Worm (Caenorhabditis elegans) whole organism, L1 larva: ENCODE measurements around the gene F54F12.2.

Experiments used
- C34B4.2 ChIP-seq: sonication (generic microtip); optimal IDR thresholded peaks from 2 replicates; lab custom pipeline; 2017; ENCODE audit warnings: mild to moderate bottlenecking, missing genetic modification characterization, missing compliant biosample characterization
- F16B12.6 ChIP-seq: fragments of 150-350 bp; optimal IDR thresholded peaks from 2 replicates; lab custom pipeline; 2014; ENCODE audit warnings: missing biosample characterization, missing genetic modification characterization
- aha-1 ChIP-seq: fragments of 150-350 bp; optimal IDR thresholded peaks from 2 replicates; lab custom pipeline; 2014; ENCODE audit warnings: missing biosample characterization, missing genetic modification characterization
- aly-2 ChIP-seq: fragments of 150-350 bp; optimal IDR thresholded peaks from 2 replicates; lab custom pipeline; 2014; ENCODE audit warnings: missing biosample characterization, missing genetic modification characterization
- blmp-1 ChIP-seq: fragments of 150-350 bp; optimal IDR thresholded peaks from 2 replicates; lab custom pipeline; 2014; ENCODE audit warnings: missing biosample characterization, missing genetic modification characterization
- ceh-82 ChIP-seq, 3 experiments: fragments of 150-350 bp in 1 of 3; sonication (generic microtip) in 2 of 3; optimal IDR thresholded peaks; 2 replicates each; lab custom pipeline; 2014 to 2017; ENCODE audit warnings: missing biosample characterization in 3 of 3, missing genetic modification characterization in 3 of 3
- ceh-90 ChIP-seq: sonication (generic microtip); optimal IDR thresholded peaks from 2 replicates; lab custom pipeline; 2016; ENCODE audit warnings: missing genetic modification characterization, missing compliant biosample characterization
- dpl-1 ChIP-seq, 3 experiments: fragments of 150-350 bp in 2 of 3; sonication (generic microtip) in 1 of 3; optimal IDR thresholded peaks; 2 replicates each; lab custom pipeline; 2014 to 2017; ENCODE audit warnings: missing biosample characterization in 3 of 3, missing genetic modification characterization in 3 of 3, missing genetic modification reagents in 3 of 3
- dsc-1 ChIP-seq: sonication (generic microtip); optimal IDR thresholded peaks from 2 replicates; lab custom pipeline; 2016; ENCODE audit warnings: mild to moderate bottlenecking, missing genetic modification characterization, missing compliant biosample characterization
- efl-1 ChIP-seq, 4 experiments: fragments of 150-350 bp; optimal IDR thresholded peaks in 3 of 4; peaks in 1 of 4; 1 replicate in 1 of 4; 2 replicates in 3 of 4; lab custom pipeline; 2014; ENCODE audit warnings: missing biosample characterization in 2 of 4, missing genetic modification characterization in 2 of 4, missing genetic modification reagents in 2 of 4
- egl-27 ChIP-seq, 2 experiments: fragments of 150-350 bp in 1 of 2; sonication (generic microtip); optimal IDR thresholded peaks; 3 replicates each; lab custom pipeline; 2017 to 2018; ENCODE audit warnings: missing biosample characterization in 2 of 2, missing genetic modification characterization in 2 of 2, missing genetic modification reagents in 2 of 2
- elt-2 ChIP-seq: sonication (generic microtip); optimal IDR thresholded peaks from 2 replicates; lab custom pipeline; 2016; ENCODE audit warnings: missing genetic modification characterization, mild to moderate bottlenecking, inconsistent platforms, missing compliant biosample characterization, missing genetic modification reagents
- elt-3 ChIP-seq, 6 experiments: fragments of 150-350 bp in 1 of 6; sonication (generic microtip); optimal IDR thresholded peaks; 2 replicates each; lab custom pipeline; 2017 to 2018; ENCODE audit warnings: missing biosample characterization in 6 of 6, missing genetic modification characterization in 6 of 6, inconsistent platforms in 1 of 6
- fkh-10 ChIP-seq: sonication (generic microtip); optimal IDR thresholded peaks from 2 replicates; lab custom pipeline; 2017; ENCODE audit warnings: missing biosample characterization, missing genetic modification reagents, missing genetic modification characterization
- fkh-4 ChIP-seq: sonication (generic microtip); optimal IDR thresholded peaks from 2 replicates; lab custom pipeline; 2016; ENCODE audit warnings: missing compliant biosample characterization, missing genetic modification characterization, borderline replicate concordance
- fkh-8 ChIP-seq: sonication (generic microtip); optimal IDR thresholded peaks from 2 replicates; lab custom pipeline; 2016; ENCODE audit warnings: mild to moderate bottlenecking, missing genetic modification characterization, missing compliant biosample characterization
- fos-1 ChIP-seq: fragments of 150-350 bp; optimal IDR thresholded peaks from 2 replicates; lab custom pipeline; 2014; ENCODE audit warnings: missing biosample characterization, missing genetic modification characterization
- hpl-2 ChIP-seq: fragments of 150-350 bp; optimal IDR thresholded peaks from 2 replicates; lab custom pipeline; 2014; ENCODE audit warnings: missing biosample characterization, missing genetic modification reagents, missing genetic modification characterization
- jun-1 ChIP-seq: fragments of 150-350 bp; optimal IDR thresholded peaks from 2 replicates; lab custom pipeline; 2014; ENCODE audit warnings: missing biosample characterization, missing genetic modification reagents, missing genetic modification characterization
- lin-13 ChIP-seq: fragments of 150-350 bp; optimal IDR thresholded peaks from 2 replicates; lab custom pipeline; 2014; ENCODE audit warnings: missing biosample characterization, missing genetic modification reagents, missing genetic modification characterization
- lin-14 ChIP-seq: fragments of 200-800 bp; sonication (Bioruptor generic); optimal IDR thresholded peaks from 2 replicates; lab custom pipeline; 2018; ENCODE audit warnings: mild to moderate bottlenecking, missing genetic modification characterization, moderate library complexity, missing compliant biosample characterization
- lir-3 ChIP-seq: sonication (generic microtip); optimal IDR thresholded peaks from 2 replicates; lab custom pipeline; 2016; ENCODE audit warnings: mild to moderate bottlenecking, missing genetic modification characterization, moderate library complexity, missing compliant biosample characterization; ENCODE audit not compliant: poor library complexity
- mdl-1 ChIP-seq, 2 experiments: fragments of 150-350 bp; optimal IDR thresholded peaks; 2 replicates each; lab custom pipeline; 2014 to 2017; ENCODE audit warnings: missing biosample characterization in 2 of 2, missing genetic modification characterization in 2 of 2, inconsistent platforms in 1 of 2
- mef-2 ChIP-seq: fragments of 150-350 bp; optimal IDR thresholded peaks from 2 replicates; lab custom pipeline; 2014; ENCODE audit warnings: missing biosample characterization, missing genetic modification characterization
- mep-1 ChIP-seq: fragments of 150-350 bp; optimal IDR thresholded peaks from 2 replicates; lab custom pipeline; 2014; ENCODE audit warnings: missing biosample characterization, missing genetic modification characterization
- nhr-11 ChIP-seq: fragments of 150-350 bp; optimal IDR thresholded peaks from 2 replicates; lab custom pipeline; 2014; ENCODE audit warnings: missing biosample characterization, missing genetic modification characterization
- nhr-19 ChIP-seq: fragments of 200-800 bp; sonication (Bioruptor generic); conservative IDR thresholded peaks from 2 replicates; pipeline ENCODE4 v1.3.6; 2022; ENCODE audit warnings: missing genetic modification characterization, missing compliant biosample characterization
- nhr-20 ChIP-seq: sonication (generic microtip); optimal IDR thresholded peaks from 2 replicates; lab custom pipeline; 2016; ENCODE audit warnings: mild to moderate bottlenecking, missing genetic modification characterization, missing compliant biosample characterization
- nhr-237 ChIP-seq: fragments of 150-350 bp; optimal IDR thresholded peaks from 2 replicates; lab custom pipeline; 2014; ENCODE audit warnings: missing biosample characterization, missing genetic modification characterization
- nhr-28 ChIP-seq: fragments of 150-350 bp; optimal IDR thresholded peaks from 2 replicates; lab custom pipeline; 2014; ENCODE audit warnings: missing biosample characterization, missing genetic modification characterization
- nhr-47 ChIP-seq: sonication (generic microtip); optimal IDR thresholded peaks from 2 replicates; lab custom pipeline; 2016; ENCODE audit warnings: mild to moderate bottlenecking, missing genetic modification characterization, moderate library complexity, missing compliant biosample characterization
- nhr-71 ChIP-seq: sonication (generic microtip); optimal IDR thresholded peaks from 2 replicates; lab custom pipeline; 2016; ENCODE audit warnings: mild to moderate bottlenecking, missing genetic modification characterization, moderate library complexity, missing compliant biosample characterization
- nhr-77 ChIP-seq: fragments of 150-350 bp; optimal IDR thresholded peaks from 2 replicates; lab custom pipeline; 2014; ENCODE audit warnings: missing biosample characterization, missing genetic modification characterization
- nhr-84 ChIP-seq: sonication (generic microtip); optimal IDR thresholded peaks from 2 replicates; lab custom pipeline; 2017; ENCODE audit warnings: missing biosample characterization, missing genetic modification characterization
- nhr-85 ChIP-seq: sonication (generic microtip); peaks from one replicate; lab custom pipeline; 2016; ENCODE audit warnings: missing genetic modification characterization, inconsistent platforms, missing compliant biosample characterization
- nhr-90 ChIP-seq: sonication (generic microtip); optimal IDR thresholded peaks from 2 replicates; lab custom pipeline; 2016; ENCODE audit warnings: mild to moderate bottlenecking, missing genetic modification characterization, missing compliant biosample characterization; ENCODE audit not compliant: poor library complexity
- pag-3 ChIP-seq: sonication (generic microtip); optimal IDR thresholded peaks from 2 replicates; lab custom pipeline; 2017; ENCODE audit warnings: missing genetic modification characterization, mild to moderate bottlenecking, missing compliant biosample characterization, antibody characterized with exemption, borderline replicate concordance; ENCODE audit not compliant: insufficient read depth
- pax-3 ChIP-seq: fragments of 200-800 bp; sonication (Bioruptor generic); optimal IDR thresholded peaks from 2 replicates; lab custom pipeline; 2018; ENCODE audit warnings: mild to moderate bottlenecking, missing genetic modification characterization, moderate library complexity, missing compliant biosample characterization
- rnt-1 ChIP-seq: sonication (generic microtip); optimal IDR thresholded peaks from 2 replicates; lab custom pipeline; 2016; ENCODE audit warnings: mild to moderate bottlenecking, missing genetic modification characterization, moderate library complexity, missing compliant biosample characterization
- skn-1 ChIP-seq: fragments of 150-350 bp; optimal IDR thresholded peaks from 2 replicates; lab custom pipeline; 2014; ENCODE audit warnings: missing biosample characterization, missing genetic modification characterization
- snpc-4 ChIP-seq: fragments of 150-350 bp; optimal IDR thresholded peaks from 2 replicates; lab custom pipeline; 2014; ENCODE audit warnings: missing biosample characterization, missing genetic modification characterization
- snu-23 ChIP-seq: sonication (generic microtip); optimal IDR thresholded peaks from 2 replicates; lab custom pipeline; 2016; ENCODE audit warnings: missing genetic modification characterization, missing compliant biosample characterization
- sptf-1 ChIP-seq: fragments of 150-350 bp; optimal IDR thresholded peaks from 2 replicates; lab custom pipeline; 2014; ENCODE audit warnings: missing biosample characterization, missing genetic modification characterization
- sup-37 ChIP-seq: fragments of 200-800 bp; sonication (Bioruptor generic); optimal IDR thresholded peaks from 2 replicates; lab custom pipeline; 2018; ENCODE audit warnings: mild to moderate bottlenecking, missing genetic modification characterization, missing compliant biosample characterization
- swsn-7 ChIP-seq: sonication (generic microtip); optimal IDR thresholded peaks from 2 replicates; lab custom pipeline; 2016; ENCODE audit warnings: missing genetic modification characterization, missing compliant biosample characterization
- tlp-1 ChIP-seq: fragments of 150-350 bp; optimal IDR thresholded peaks from 2 replicates; lab custom pipeline; 2014; ENCODE audit warnings: missing biosample characterization, missing genetic modification characterization
- vab-15 ChIP-seq: sonication (generic microtip); optimal IDR thresholded peaks from 2 replicates; lab custom pipeline; 2017; ENCODE audit warnings: missing genotype, mild to moderate bottlenecking, missing genetic modification characterization, missing compliant biosample characterization
- xbp-1 ChIP-seq: sonication (generic microtip); optimal IDR thresholded peaks from 2 replicates; lab custom pipeline; 2016; ENCODE audit warnings: missing genetic modification characterization, missing compliant biosample characterization
- ztf-4 ChIP-seq: fragments of 150-350 bp; optimal IDR thresholded peaks from 2 replicates; lab custom pipeline; 2014; ENCODE audit warnings: missing biosample characterization, missing genetic modification characterization

The F54F12.2 gene

DNA sequence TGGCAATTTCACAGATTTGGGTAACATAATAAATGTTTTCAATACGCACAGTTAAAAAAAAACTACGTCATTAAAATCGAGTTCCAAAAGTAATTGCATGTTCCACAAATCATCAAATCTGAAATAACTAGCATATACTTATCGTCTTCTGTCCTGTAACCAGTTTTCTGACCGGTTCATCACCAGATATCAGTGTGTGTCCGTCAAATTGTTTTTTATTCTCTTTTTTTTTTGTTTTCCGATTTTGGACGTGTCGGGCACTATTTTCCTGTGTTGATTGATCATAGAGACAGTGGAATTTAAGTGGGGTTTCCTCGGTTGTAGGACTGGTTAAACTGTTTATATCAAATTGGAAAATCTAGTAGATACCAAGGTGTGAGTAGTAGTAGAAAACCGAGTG, 25.9 kb upstream of the F54F12.2 start (continued):
- no peak for TF ChIP-seq sup-37
- TF ChIP-seq mep-1 (tag; lab: Kevin White, UChicago) = no peak
- TF ChIP-seq jun-1 = no peak
- TF ChIP-seq fkh-4 (tag; lab: Kevin White, UChicago) = no peak
- peak; percentile 77 for TF ChIP-seq nhr-85 (tag; lab: Kevin White, UChicago)
- TF ChIP-seq mdl-1 (tag; optimal IDR thresholded peaks at IDR 0.05; lab: Kevin White, UChicago) = no peak
- no peak for TF ChIP-seq sptf-1
- TF ChIP-seq elt-3 (tag; optimal IDR thresholded peaks at IDR 0.05; lab: Kevin White, UChicago) = peak in 3 of 6 experiments; percentile 20 to 61 (median 22)
- no peak for TF ChIP-seq nhr-90 (tag; lab: Kevin White, UChicago)
- no peak for TF ChIP-seq dsc-1 (tag; lab: Kevin White, UChicago)
- peak; percentile 44 for TF ChIP-seq lin-14 (GFP tag; lab: Kevin White, UChicago)
- TF ChIP-seq hpl-2 = no peak
- TF ChIP-seq nhr-28 (tag; lab: Kevin White, UChicago) = no peak
- no peak for TF ChIP-seq lin-13
- TF ChIP-seq ztf-4 (tag; lab: Kevin White, UChicago) = no peak
- no peak for TF ChIP-seq egl-27 (tag; optimal IDR thresholded peaks at IDR 0.05; lab: Kevin White, UChicago)
- TF ChIP-seq snu-23 (GFP tag; lab: Kevin White, UChicago) = peak; percentile 2
- no peak for TF ChIP-seq tlp-1
- no peak for TF ChIP-seq mef-2 (tag; lab: Kevin White, UChicago)
- TF ChIP-seq nhr-84 (tag; lab: Kevin White, UChicago) = no peak
- TF ChIP-seq snpc-4 (tag; lab: Kevin White, UChicago) = no peak
- TF ChIP-seq efl-1 (optimal IDR thresholded peaks at IDR 0.05; lab: Kevin White, UChicago) = no peak
- no peak for TF ChIP-seq efl-1 (GFP tag; optimal IDR thresholded peaks at IDR 0.05 in 1 of 2; lab: Kevin White, UChicago)
- TF ChIP-seq nhr-237 (tag; lab: Kevin White, UChicago) = no peak
- no peak for TF ChIP-seq nhr-11 (tag; lab: Kevin White, UChicago)
- no peak for TF ChIP-seq C34B4.2
- TF ChIP-seq skn-1 (tag; lab: Kevin White, UChicago) = no peak

DNA sequence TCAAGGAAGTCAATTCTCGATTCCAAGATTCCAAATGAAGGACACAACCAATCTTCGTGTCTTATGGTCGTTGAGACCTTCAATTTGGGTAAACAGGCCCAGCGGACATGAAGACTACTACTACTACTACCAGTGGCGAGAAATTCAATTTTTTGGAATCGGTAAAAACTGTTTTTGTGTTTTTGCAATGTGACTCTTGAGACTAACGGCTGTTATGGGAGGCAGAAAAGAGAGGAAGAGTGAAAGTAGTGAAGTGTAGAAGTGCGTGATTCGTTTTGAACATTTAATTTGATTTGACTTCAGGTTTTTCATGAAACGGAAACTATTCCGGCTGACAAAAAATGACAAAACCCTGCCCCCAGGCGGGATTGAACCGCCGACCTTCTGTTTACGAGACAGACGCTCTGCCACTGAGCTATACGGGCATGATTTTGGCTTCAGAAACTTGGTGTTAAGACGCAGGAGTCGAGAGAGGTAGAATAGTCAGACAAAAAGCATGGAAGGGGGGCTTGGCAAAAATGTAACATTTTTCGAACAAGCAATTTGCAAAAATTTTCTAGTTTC, 24.0 kb upstream of the F54F12.2 start:
- TF ChIP-seq mdl-1 (tag; optimal IDR thresholded peaks at IDR 0.05; lab: Kevin White, UChicago) = peak in 1 of 2 experiments; percentile 36
- TF ChIP-seq pax-3 (tag; lab: Kevin White, UChicago) = peak; percentile 6
- peak in 2 of 3 experiments; percentile 25 for TF ChIP-seq dpl-1 (GFP tag; optimal IDR thresholded peaks at IDR 0.05; lab: Kevin White, UChicago)
- peak; percentile 3 for TF ChIP-seq mep-1 (tag; lab: Kevin White, UChicago)
- TF ChIP-seq swsn-7 (tag; lab: Kevin White, UChicago) = peak; percentile 29
- peak; percentile 25 for TF ChIP-seq nhr-19
- TF ChIP-seq snu-23 (GFP tag; lab: Kevin White, UChicago) = peak; percentile 61
- TF ChIP-seq aly-2 (tag; lab: Kevin White, UChicago) = no peak
- TF ChIP-seq nhr-77 (tag; lab: Kevin White, UChicago) = peak; percentile 55
- TF ChIP-seq nhr-20 (tag; lab: Kevin White, UChicago) = peak; percentile 47
- peak; percentile 18 for TF ChIP-seq F16B12.6 (tag; lab: Kevin White, UChicago)
- TF ChIP-seq ceh-90 (tag; lab: Kevin White, UChicago) = no peak
- peak; percentile 18 for TF ChIP-seq elt-2
- TF ChIP-seq fkh-8 (tag; lab: Kevin White, UChicago) = peak; percentile 52
- TF ChIP-seq xbp-1 (tag; lab: Kevin White, UChicago) = no peak
- TF ChIP-seq nhr-90 (tag; lab: Kevin White, UChicago) = peak; percentile 37
- TF ChIP-seq vab-15 = peak; percentile 50
- TF ChIP-seq hpl-2 = peak; percentile 16
- peak; percentile 70 for TF ChIP-seq nhr-71
- TF ChIP-seq lir-3 (tag; lab: Kevin White, UChicago) = peak; percentile 5
- TF ChIP-seq ceh-82 (tag; optimal IDR thresholded peaks at IDR 0.05; lab: Kevin White, UChicago) = peak in 1 of 3 experiments; percentile 57
- TF ChIP-seq rnt-1 (tag; lab: Kevin White, UChicago) = peak; percentile 63
- no peak for TF ChIP-seq tlp-1
- TF ChIP-seq nhr-85 (tag; lab: Kevin White, UChicago) = peak; percentile 81
- TF ChIP-seq jun-1 = peak; percentile 56
- TF ChIP-seq fkh-10 (GFP tag; lab: Kevin White, UChicago) = peak; percentile 27
- TF ChIP-seq dsc-1 (tag; lab: Kevin White, UChicago) = peak; percentile 42
- TF ChIP-seq sup-37 = no peak
- peak; percentile 29 for TF ChIP-seq fos-1 (tag; lab: Kevin White, UChicago)
- TF ChIP-seq aha-1 (tag; lab: Kevin White, UChicago) = no peak
- TF ChIP-seq pag-3 (tag; lab: Kevin White, UChicago) = no peak
- peak; percentile 68 for TF ChIP-seq blmp-1 (tag; lab: Kevin White, UChicago)
- TF ChIP-seq nhr-47 (tag; lab: Kevin White, UChicago) = peak; percentile 69
